Worm (Caenorhabditis elegans) whole organism, L1 larva: ENCODE results near the gene T05C12.1.

Experiments
- C04F5.9 ChIP-seq: sonication (generic microtip); optimal IDR thresholded peaks from 2 replicates; lab custom pipeline; 2016; ENCODE audit warnings: missing genetic modification characterization, missing compliant biosample characterization
- C16A3.4 ChIP-seq: fragments of 150-350 bp; optimal IDR thresholded peaks from 2 replicates; lab custom pipeline; 2014; ENCODE audit warnings: missing biosample characterization, missing genetic modification characterization
- C34B4.2 ChIP-seq: sonication (generic microtip); optimal IDR thresholded peaks from 2 replicates; lab custom pipeline; 2017; ENCODE audit warnings: mild to moderate bottlenecking, missing genetic modification characterization, missing compliant biosample characterization
- F16B12.6 ChIP-seq: fragments of 150-350 bp; optimal IDR thresholded peaks from 2 replicates; lab custom pipeline; 2014; ENCODE audit warnings: missing biosample characterization, missing genetic modification characterization
- Y116A8C.19 ChIP-seq: sonication (generic microtip); optimal IDR thresholded peaks from 2 replicates; lab custom pipeline; 2016; ENCODE audit warnings: missing compliant biosample characterization, missing genetic modification characterization, borderline replicate concordance
- aha-1 ChIP-seq: fragments of 150-350 bp; optimal IDR thresholded peaks from 2 replicates; lab custom pipeline; 2014; ENCODE audit warnings: missing biosample characterization, missing genetic modification characterization
- ama-1 ChIP-seq: fragments of 150-350 bp; optimal IDR thresholded peaks from 2 replicates; lab custom pipeline; 2014
- blmp-1 ChIP-seq: fragments of 150-350 bp; optimal IDR thresholded peaks from 2 replicates; lab custom pipeline; 2014; ENCODE audit warnings: missing biosample characterization, missing genetic modification characterization
- ceh-63 ChIP-seq: fragments of 200-800 bp; sonication (Bioruptor generic); optimal IDR thresholded peaks from 2 replicates; lab custom pipeline; 2018; ENCODE audit warnings: mild to moderate bottlenecking, missing genetic modification characterization, missing compliant biosample characterization
- ceh-8 ChIP-seq: fragments of 200-800 bp; sonication (Bioruptor generic); optimal IDR thresholded peaks from 2 replicates; lab custom pipeline; 2018; ENCODE audit warnings: mild to moderate bottlenecking, missing genetic modification characterization, moderate library complexity, missing compliant biosample characterization
- ceh-82 ChIP-seq, 3 experiments: fragments of 150-350 bp in 1 of 3; sonication (generic microtip) in 2 of 3; optimal IDR thresholded peaks; 2 replicates each; lab custom pipeline; 2014 to 2017; ENCODE audit warnings: missing biosample characterization in 3 of 3, missing genetic modification characterization in 3 of 3
- ceh-90 ChIP-seq: sonication (generic microtip); optimal IDR thresholded peaks from 2 replicates; lab custom pipeline; 2016; ENCODE audit warnings: missing genetic modification characterization, missing compliant biosample characterization
- ces-1 ChIP-seq: fragments of 150-350 bp; optimal IDR thresholded peaks from 2 replicates; lab custom pipeline; 2014; ENCODE audit warnings: missing biosample characterization, missing genetic modification reagents, missing genetic modification characterization
- dpl-1 ChIP-seq, 3 experiments: fragments of 150-350 bp in 2 of 3; sonication (generic microtip) in 1 of 3; optimal IDR thresholded peaks; 2 replicates each; lab custom pipeline; 2014 to 2017; ENCODE audit warnings: missing biosample characterization in 3 of 3, missing genetic modification characterization in 3 of 3, missing genetic modification reagents in 3 of 3
- efl-1 ChIP-seq, 4 experiments: fragments of 150-350 bp; optimal IDR thresholded peaks in 3 of 4; peaks in 1 of 4; 1 replicate in 1 of 4; 2 replicates in 3 of 4; lab custom pipeline; 2014; ENCODE audit warnings: missing biosample characterization in 2 of 4, missing genetic modification characterization in 2 of 4, missing genetic modification reagents in 2 of 4
- efl-3 ChIP-seq: fragments of 200-800 bp; sonication (Bioruptor generic); optimal IDR thresholded peaks from 2 replicates; lab custom pipeline; 2018; ENCODE audit warnings: mild to moderate bottlenecking, missing genetic modification characterization, missing compliant biosample characterization
- elt-3 ChIP-seq, 6 experiments: fragments of 150-350 bp in 1 of 6; sonication (generic microtip); optimal IDR thresholded peaks; 2 replicates each; lab custom pipeline; 2017 to 2018; ENCODE audit warnings: missing biosample characterization in 6 of 6, missing genetic modification characterization in 6 of 6, inconsistent platforms in 1 of 6
- ets-5 ChIP-seq: fragments of 200-800 bp; sonication (Bioruptor generic); IDR thresholded peaks from 2 replicates; pipeline ENCODE4 v1.3.6; 2022; ENCODE audit warnings: missing genetic modification characterization, missing compliant biosample characterization
- fkh-10 ChIP-seq: sonication (generic microtip); optimal IDR thresholded peaks from 2 replicates; lab custom pipeline; 2017; ENCODE audit warnings: missing biosample characterization, missing genetic modification reagents, missing genetic modification characterization
- grh-1 ChIP-seq: fragments of 200-800 bp; sonication (Bioruptor generic); IDR thresholded peaks from 2 replicates; pipeline ENCODE4 v1.3.6; 2022; ENCODE audit warnings: missing genetic modification reagents, missing genetic modification characterization, missing compliant biosample characterization
- hlh-4 ChIP-seq: sonication (generic microtip); optimal IDR thresholded peaks from 2 replicates; lab custom pipeline; 2016; ENCODE audit warnings: mild to moderate bottlenecking, missing genetic modification characterization, missing compliant biosample characterization
- irx-1 ChIP-seq: sonication (generic microtip); optimal IDR thresholded peaks from 2 replicates; lab custom pipeline; 2016; ENCODE audit warnings: missing genetic modification characterization, missing compliant biosample characterization
- jun-1 ChIP-seq: fragments of 150-350 bp; optimal IDR thresholded peaks from 2 replicates; lab custom pipeline; 2014; ENCODE audit warnings: missing biosample characterization, missing genetic modification reagents, missing genetic modification characterization
- lin-14 ChIP-seq: fragments of 200-800 bp; sonication (Bioruptor generic); optimal IDR thresholded peaks from 2 replicates; lab custom pipeline; 2018; ENCODE audit warnings: mild to moderate bottlenecking, missing genetic modification characterization, moderate library complexity, missing compliant biosample characterization
- lin-15B ChIP-seq: fragments of 150-350 bp; sonication (generic microtip); optimal IDR thresholded peaks from 3 replicates; lab custom pipeline; 2014; ENCODE audit warnings: missing biosample characterization, missing genetic modification characterization
- lir-3 ChIP-seq: sonication (generic microtip); optimal IDR thresholded peaks from 2 replicates; lab custom pipeline; 2016; ENCODE audit warnings: mild to moderate bottlenecking, missing genetic modification characterization, moderate library complexity, missing compliant biosample characterization; ENCODE audit not compliant: poor library complexity
- lsy-2 ChIP-seq, 2 experiments: fragments of 150-350 bp; optimal IDR thresholded peaks; 2 replicates each; lab custom pipeline; 2014; ENCODE audit warnings: missing biosample characterization in 2 of 2, missing genetic modification characterization in 2 of 2
- mef-2 ChIP-seq: fragments of 150-350 bp; optimal IDR thresholded peaks from 2 replicates; lab custom pipeline; 2014; ENCODE audit warnings: missing biosample characterization, missing genetic modification characterization
- mep-1 ChIP-seq: fragments of 150-350 bp; optimal IDR thresholded peaks from 2 replicates; lab custom pipeline; 2014; ENCODE audit warnings: missing biosample characterization, missing genetic modification characterization
- nhr-11 ChIP-seq: fragments of 150-350 bp; optimal IDR thresholded peaks from 2 replicates; lab custom pipeline; 2014; ENCODE audit warnings: missing biosample characterization, missing genetic modification characterization
- nhr-19 ChIP-seq: fragments of 200-800 bp; sonication (Bioruptor generic); conservative IDR thresholded peaks from 2 replicates; pipeline ENCODE4 v1.3.6; 2022; ENCODE audit warnings: missing genetic modification characterization, missing compliant biosample characterization
- nhr-20 ChIP-seq: sonication (generic microtip); optimal IDR thresholded peaks from 2 replicates; lab custom pipeline; 2016; ENCODE audit warnings: mild to moderate bottlenecking, missing genetic modification characterization, missing compliant biosample characterization
- nhr-237 ChIP-seq: fragments of 150-350 bp; optimal IDR thresholded peaks from 2 replicates; lab custom pipeline; 2014; ENCODE audit warnings: missing biosample characterization, missing genetic modification characterization
- nhr-28 ChIP-seq: fragments of 150-350 bp; optimal IDR thresholded peaks from 2 replicates; lab custom pipeline; 2014; ENCODE audit warnings: missing biosample characterization, missing genetic modification characterization
- nhr-47 ChIP-seq: sonication (generic microtip); optimal IDR thresholded peaks from 2 replicates; lab custom pipeline; 2016; ENCODE audit warnings: mild to moderate bottlenecking, missing genetic modification characterization, moderate library complexity, missing compliant biosample characterization
- nhr-71 ChIP-seq: sonication (generic microtip); optimal IDR thresholded peaks from 2 replicates; lab custom pipeline; 2016; ENCODE audit warnings: mild to moderate bottlenecking, missing genetic modification characterization, moderate library complexity, missing compliant biosample characterization
- nhr-77 ChIP-seq: fragments of 150-350 bp; optimal IDR thresholded peaks from 2 replicates; lab custom pipeline; 2014; ENCODE audit warnings: missing biosample characterization, missing genetic modification characterization
- nhr-84 ChIP-seq: sonication (generic microtip); optimal IDR thresholded peaks from 2 replicates; lab custom pipeline; 2017; ENCODE audit warnings: missing biosample characterization, missing genetic modification characterization
- pax-3 ChIP-seq: fragments of 200-800 bp; sonication (Bioruptor generic); optimal IDR thresholded peaks from 2 replicates; lab custom pipeline; 2018; ENCODE audit warnings: mild to moderate bottlenecking, missing genetic modification characterization, moderate library complexity, missing compliant biosample characterization
- sox-4 ChIP-seq: sonication (generic microtip); optimal IDR thresholded peaks from 2 replicates; lab custom pipeline; 2016; ENCODE audit warnings: missing genetic modification characterization, missing compliant biosample characterization
- sptf-1 ChIP-seq: fragments of 150-350 bp; optimal IDR thresholded peaks from 2 replicates; lab custom pipeline; 2014; ENCODE audit warnings: missing biosample characterization, missing genetic modification characterization
- swsn-7 ChIP-seq: sonication (generic microtip); optimal IDR thresholded peaks from 2 replicates; lab custom pipeline; 2016; ENCODE audit warnings: missing genetic modification characterization, missing compliant biosample characterization
- tbx-2 ChIP-seq: sonication (generic microtip); optimal IDR thresholded peaks from 2 replicates; lab custom pipeline; 2016; ENCODE audit warnings: missing genetic modification characterization, missing compliant biosample characterization
- unc-130 ChIP-seq: fragments of 150-350 bp; optimal IDR thresholded peaks from 2 replicates; lab custom pipeline; 2017; ENCODE audit warnings: missing biosample characterization, missing genetic modification characterization, inconsistent platforms
- unc-30 ChIP-seq: sonication (generic microtip); optimal IDR thresholded peaks from 2 replicates; lab custom pipeline; 2017; ENCODE audit warnings: missing biosample characterization, missing genetic modification characterization
- unc-86 ChIP-seq: sonication (generic microtip); optimal IDR thresholded peaks from 2 replicates; lab custom pipeline; 2016; ENCODE audit warnings: missing genetic modification characterization, missing compliant biosample characterization
- unc-98 ChIP-seq: fragments of 200-800 bp; sonication (Bioruptor generic); IDR thresholded peaks from 2 replicates; pipeline ENCODE4 v1.3.6; 2022; ENCODE audit warnings: missing genetic modification characterization, missing compliant biosample characterization
- vab-15 ChIP-seq: sonication (generic microtip); optimal IDR thresholded peaks from 2 replicates; lab custom pipeline; 2017; ENCODE audit warnings: missing genotype, mild to moderate bottlenecking, missing genetic modification characterization, missing compliant biosample characterization
- xbp-1 ChIP-seq: sonication (generic microtip); optimal IDR thresholded peaks from 2 replicates; lab custom pipeline; 2016; ENCODE audit warnings: missing genetic modification characterization, missing compliant biosample characterization
- zag-1 ChIP-seq: fragments of 150-350 bp; optimal IDR thresholded peaks from 2 replicates; lab custom pipeline; 2014; ENCODE audit warnings: missing biosample characterization, missing genetic modification characterization
- zip-4 ChIP-seq: fragments of 200-800 bp; sonication (Bioruptor generic); optimal IDR thresholded peaks from 2 replicates; lab custom pipeline; 2018; ENCODE audit warnings: mild to moderate bottlenecking, missing genetic modification characterization, moderate library complexity, missing compliant biosample characterization
- ztf-11 ChIP-seq, 2 experiments: sonication (generic microtip); optimal IDR thresholded peaks; 2 replicates each; lab custom pipeline; 2016 to 2017; ENCODE audit warnings: missing genetic modification characterization in 2 of 2, missing biosample characterization in 1 of 2, missing compliant biosample characterization in 1 of 2

The T05C12.1 gene

DNA sequence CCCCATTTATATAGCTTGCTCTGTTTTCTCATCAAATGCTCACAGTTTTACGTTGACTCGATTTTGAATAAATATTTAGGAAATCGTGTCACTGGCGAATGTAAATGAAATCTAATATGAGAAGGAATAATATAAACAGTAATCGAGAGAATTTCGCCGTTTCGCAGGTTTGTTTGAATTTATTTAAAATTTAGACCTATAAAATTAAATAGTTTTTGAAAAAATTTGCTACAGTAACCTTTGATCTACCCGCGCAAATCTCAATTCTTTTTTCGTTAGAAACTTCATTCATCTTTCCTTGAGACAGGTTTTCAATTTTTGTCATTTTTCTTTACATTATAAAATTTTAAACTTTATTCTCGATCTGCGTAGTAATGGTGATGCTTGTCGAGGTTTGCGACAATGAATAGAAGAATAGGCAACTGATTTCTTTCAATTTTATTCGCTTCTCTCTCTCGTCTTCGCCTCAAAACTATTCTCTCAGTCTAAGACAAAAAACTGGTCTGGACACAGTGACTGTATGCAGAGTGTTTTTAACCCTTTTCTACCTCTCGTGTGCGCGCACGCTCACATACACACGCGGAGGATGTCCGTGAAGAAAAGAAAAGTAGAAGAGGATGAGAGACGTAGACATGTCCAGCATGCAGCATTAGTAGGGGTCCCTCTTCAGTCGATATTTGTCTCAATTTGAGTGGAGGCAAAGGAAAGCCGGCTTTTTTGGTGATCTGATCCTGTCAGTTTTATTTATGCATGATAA is 49.0 kb downstream of the T05C12.1 start, which contains the start of gene dab-1:
TSS of gene dab-1 (plus strand) at position 78 of the 757 bp plus-strand sequence.
- TF ChIP-seq elt-3 (tag; optimal IDR thresholded peaks at IDR 0.05; lab: Kevin White, UChicago) (peak in 4 of 6 experiments; percentile 3 to 55 (median 18)), lir-3 (tag; lab: Kevin White, UChicago) (no peak), lsy-2 (tag; optimal IDR thresholded peaks at IDR 0.05; lab: Kevin White, UChicago) (peak in 1 of 2 experiments; percentile 51), sox-4 (tag; lab: Kevin White, UChicago) (no peak), zip-4 (no peak), ama-1 (no peak), C04F5.9 (tag; lab: Kevin White, UChicago) (no peak), unc-86 (tag; lab: Kevin White, UChicago) (no peak), ztf-11 (tag; optimal IDR thresholded peaks at IDR 0.05; lab: Kevin White, UChicago) (no peak), nhr-19 (GFP tag; lab: Robert Waterston, UW) (no peak), lin-14 (GFP tag; lab: Kevin White, UChicago) (peak; percentile 73), unc-98 (GFP tag; lab: Robert Waterston, UW) (no peak), grh-1 (no peak), nhr-84 (tag; lab: Kevin White, UChicago) (no peak), nhr-20 (tag; lab: Kevin White, UChicago) (peak; percentile 37), nhr-71 (tag; lab: Kevin White, UChicago) (peak; percentile 34), unc-30 (tag; lab: Kevin White, UChicago) (no peak), pax-3 (tag; lab: Kevin White, UChicago) (no peak), Y116A8C.19 (tag; lab: Kevin White, UChicago) (no peak), ceh-63 (GFP tag; lab: Kevin White, UChicago) (no peak), vab-15 (no peak), xbp-1 (tag; lab: Kevin White, UChicago) (no peak), nhr-77 (tag; lab: Kevin White, UChicago) (no peak), fkh-10 (GFP tag; lab: Kevin White, UChicago) (no peak), ets-5 (GFP tag; lab: Robert Waterston, UW) (no peak), dpl-1 (GFP tag; optimal IDR thresholded peaks at IDR 0.05; lab: Kevin White, UChicago) (no peak), tbx-2 (peak; percentile 0), jun-1 (tag; lab: Kevin White, UChicago) (no peak), irx-1 (tag; lab: Kevin White, UChicago) (no peak), sptf-1 (no peak), hlh-4 (tag; lab: Kevin White, UChicago) (no peak), C16A3.4 (tag; lab: Kevin White, UChicago) (no peak), swsn-7 (tag; lab: Kevin White, UChicago) (no peak), nhr-47 (no peak), aha-1 (tag; lab: Kevin White, UChicago) (no peak), efl-1 (optimal IDR thresholded peaks at IDR 0.05; lab: Kevin White, UChicago) (peak; percentile 4 to 11), efl-1 (GFP tag; optimal IDR thresholded peaks at IDR 0.05 in 1 of 2; lab: Kevin White, UChicago) (peak in 1 of 2 experiments; percentile 69), ces-1 (no peak), unc-130 (tag; lab: Kevin White, UChicago) (no peak), nhr-28 (tag; lab: Kevin White, UChicago) (no peak), C34B4.2 (tag; lab: Kevin White, UChicago) (no peak), blmp-1 (tag; lab: Kevin White, UChicago) (peak; percentile 91), efl-3 (GFP tag; lab: Kevin White, UChicago) (no peak), zag-1 (no peak), lin-15B (tag; lab: Kevin White, UChicago) (no peak), F16B12.6 (tag; lab: Kevin White, UChicago) (no peak), ceh-8 (GFP tag; lab: Kevin White, UChicago) (no peak), ceh-90 (tag; lab: Kevin White, UChicago) (no peak), mep-1 (peak; percentile 55), ceh-82 (tag; optimal IDR thresholded peaks at IDR 0.05; lab: Kevin White, UChicago) (peak in 1 of 3 experiments; percentile 30), nhr-237 (no peak), mef-2 (tag; lab: Kevin White, UChicago) (no peak), nhr-11 (tag; lab: Kevin White, UChicago) (no peak)
